Fruit fly (Drosophila melanogaster): Measurements from ENCODE around the gene CG14439.

dm6 chrX:6779609-6780139 is 32.3 kb downstream of the CG14439 start, which contains the start of gene shf:
- no peak for TF ChIP-seq psq (optimal IDR thresholded peaks at IDR 0.05)
- no peak for TF ChIP-seq insv (optimal IDR thresholded peaks at IDR 0.05)
- TF ChIP-seq Myc (optimal IDR thresholded peaks at IDR 0.05), result no peak

Data from Kc167 (cell line).